Worm (Caenorhabditis elegans) whole organism, L4 larva: ENCODE data around the gene F10G2.10.

ENCODE experiments used
- aha-1 ChIP-seq: fragments of 150-350 bp; peaks from one replicate; lab custom pipeline; 2014; ENCODE audit warnings: missing biosample characterization, missing genetic modification characterization
- daf-16 ChIP-seq, 3 experiments: sonication (generic microtip); optimal IDR thresholded peaks; 2 replicates each; lab custom pipeline; 2016 to 2017; ENCODE audit warnings: missing genetic modification characterization in 3 of 3, missing genetic modification reagents in 3 of 3, mild to moderate bottlenecking in 2 of 3, missing compliant biosample characterization in 2 of 3, missing biosample characterization in 1 of 3, moderate library complexity in 1 of 3
- daf-8 ChIP-seq: fragments of 200-800 bp; sonication (Bioruptor generic); IDR thresholded peaks from 2 replicates; pipeline ENCODE4 v1.3.6; 2022; ENCODE audit warnings: missing genetic modification characterization, missing compliant biosample characterization
- nhr-6 ChIP-seq: fragments of 150-350 bp; optimal IDR thresholded peaks from 2 replicates; lab custom pipeline; 2014; ENCODE audit warnings: missing biosample characterization, missing genetic modification characterization
- unc-130 ChIP-seq: sonication (generic microtip); optimal IDR thresholded peaks from 2 replicates; lab custom pipeline; 2016; ENCODE audit warnings: missing genetic modification reagents, missing genetic modification characterization, missing compliant biosample characterization
- unc-62 ChIP-seq, 3 experiments: fragments of 150-350 bp in 1 of 3; sonication (generic microtip); optimal IDR thresholded peaks in 2 of 3; peaks in 1 of 3; 1 replicate in 1 of 3; 2 replicates in 2 of 3; lab custom pipeline; 2014 to 2017; ENCODE audit warnings: missing biosample characterization in 3 of 3, missing genetic modification characterization in 3 of 3, missing genetic modification reagents in 3 of 3, missing genotype in 1 of 3

The F10G2.10 gene

DNA sequence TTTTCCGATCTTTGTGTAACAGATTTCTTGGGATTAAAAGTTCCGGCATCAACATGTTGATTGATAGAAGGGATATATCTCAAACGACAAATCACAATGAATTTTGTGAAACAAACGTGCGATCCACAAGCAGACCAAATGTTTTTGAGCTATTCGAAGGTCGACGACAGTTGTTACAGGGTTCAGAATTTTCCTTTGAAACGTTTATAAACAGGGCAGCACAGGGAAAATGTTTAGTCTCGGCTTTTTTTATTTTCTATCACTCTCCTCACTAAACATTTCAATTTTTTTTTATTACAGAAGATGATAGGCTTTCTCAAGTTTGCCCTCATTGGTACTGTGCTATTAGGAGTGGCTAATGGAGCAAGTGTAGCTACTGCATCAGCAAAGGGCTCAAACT, 42.9 kb downstream of the F10G2.10 start, which contains the start of gene exc-13:
TSS of gene exc-13 (plus strand) at position 301 of the 400 bp plus-strand sequence.
- TF ChIP-seq nhr-6 (tag; lab: Kevin White, UChicago) = no peak
- TF ChIP-seq daf-16 (GFP tag; optimal IDR thresholded peaks at IDR 0.05; lab: Kevin White, UChicago) = peak in 1 of 2 experiments; percentile 90
- TF ChIP-seq daf-16 (tag; optimal IDR thresholded peaks at IDR 0.05; lab: Kevin White, UChicago) = no peak
- TF ChIP-seq, all 104 proteins: peak for 1

DNA sequence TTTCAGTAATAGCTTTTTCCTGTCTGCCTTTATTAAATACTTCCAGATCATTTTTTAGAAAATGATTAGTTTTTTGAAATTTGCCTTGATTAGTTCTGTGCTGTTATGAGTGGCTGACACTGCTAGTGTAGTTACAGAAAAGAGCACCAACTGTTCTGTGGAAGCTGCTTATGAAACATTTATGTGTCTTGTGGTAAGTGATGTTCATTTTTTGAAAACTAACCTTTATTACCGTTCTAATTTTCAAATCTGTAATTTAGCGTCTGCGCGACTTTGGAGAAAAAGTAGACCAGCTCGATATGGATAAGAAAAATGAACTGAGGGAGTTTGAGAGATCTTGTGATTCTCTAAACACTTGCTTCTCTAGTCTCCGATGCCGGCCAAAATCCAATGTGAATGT, 47.6 kb downstream of the F10G2.10 start, which contains the start of gene srj-14:
TSS of gene srj-14 (plus strand) at position 131 of the 400 bp plus-strand sequence.
- TF ChIP-seq unc-130 = no peak
- no peak for TF ChIP-seq aha-1 (tag; lab: Kevin White, UChicago)
- no peak for TF ChIP-seq daf-8 (GFP tag; lab: Robert Waterston, UW)
- peak in 1 of 2 experiments; percentile 93 for TF ChIP-seq unc-62 (GFP tag; optimal IDR thresholded peaks at IDR 0.05 in 1 of 2; lab: Kevin White, UChicago)
- TF ChIP-seq unc-62 (tag; optimal IDR thresholded peaks at IDR 0.05; lab: Kevin White, UChicago) = no peak
- TF ChIP-seq, all 104 proteins: peak for 1
